Worm (Caenorhabditis elegans): ENCODE measurements around the gene pen-2.

Gene pen-2

ce11 chrIII:11353499-11353898, 10.4 kb downstream of the pen-2 start (continued):
- peak; percentile 10 for TF ChIP-seq hlh-11 (tag; optimal IDR thresholded peaks at IDR 0.05)
- no peak for TF ChIP-seq attf-4 (tag; optimal IDR thresholded peaks at IDR 0.05)
- TF ChIP-seq dmd-6 (GFP tag; IDR thresholded peaks at IDR 0.05), result peak; percentile 37; the same call in 1 of the 2 replicates
- TF ChIP-seq tra-1 (GFP tag; IDR thresholded peaks at IDR 0.05), result peak; percentile 56; the same call in 1 of the 2 replicates
- peak; percentile 33 for TF ChIP-seq hlh-30 (tag; optimal IDR thresholded peaks at IDR 0.05; ENCODE audit: insufficient read depth)
- TF ChIP-seq fos-1 (tag; optimal IDR thresholded peaks at IDR 0.05), result no peak
- 0 out of 2 replicates have a peak, but pooled peaks have one; percentile 59 for TF ChIP-seq dmd-8 (GFP tag; IDR thresholded peaks at IDR 0.05)
- no peak for TF ChIP-seq lin-29 (GFP tag; IDR thresholded peaks at IDR 0.05)
- peak; percentile 35 for TF ChIP-seq ces-1 (GFP tag; optimal IDR thresholded peaks at IDR 0.05)
- TF ChIP-seq arid-1 (GFP tag; conservative IDR thresholded peaks at IDR 0.05), result 0 out of 2 replicates have a peak, but pooled peaks have one; percentile 28
- peak; percentile 37 for TF ChIP-seq mep-1 (tag; optimal IDR thresholded peaks at IDR 0.05)
- TF ChIP-seq vab-7 (GFP tag; IDR thresholded peaks at IDR 0.05), result peak; percentile 69
- no peak for TF ChIP-seq Y105C5A.15 (GFP tag; IDR thresholded peaks at IDR 0.05)
- TF ChIP-seq Y48G9A.11 (GFP tag; IDR thresholded peaks at IDR 0.05), result peak; percentile 53; the same call in 1 of the 2 replicates
- no peak for TF ChIP-seq ZK546.5 (tag; optimal IDR thresholded peaks at IDR 0.05)
- TF ChIP-seq lin-15B (tag; optimal IDR thresholded peaks at IDR 0.05), result no peak
- TF ChIP-seq ztf-11 (tag; optimal IDR thresholded peaks at IDR 0.05), result no peak
- TF ChIP-seq mdt-29 (GFP tag; IDR thresholded peaks at IDR 0.05), result 0 out of 2 replicates have a peak, but pooled peaks have one; percentile 48
- TF ChIP-seq nhr-76 (tag; optimal IDR thresholded peaks at IDR 0.05), result no peak
- TF ChIP-seq unc-130 (GFP tag; optimal IDR thresholded peaks at IDR 0.05), result peak; percentile 16
- TF ChIP-seq lsy-2 (tag; optimal IDR thresholded peaks at IDR 0.05), result peak in 1 of 2 experiments; percentile 13

- TF ChIP-seq dve-1 (tag; optimal IDR thresholded peaks at IDR 0.05; ENCODE audit: insufficient read depth), result peak; percentile 10
- TF ChIP-seq egl-27 (tag; optimal IDR thresholded peaks at IDR 0.05), result no peak
- no peak for TF ChIP-seq attf-4 (tag; optimal IDR thresholded peaks at IDR 0.05)
- no peak for TF ChIP-seq ceh-28 (tag; optimal IDR thresholded peaks at IDR 0.05)
- peak; percentile 59 for TF ChIP-seq mxl-3 (GFP tag; optimal IDR thresholded peaks at IDR 0.05)
- TF ChIP-seq lin-15B (tag; optimal IDR thresholded peaks at IDR 0.05), result no peak
- TF ChIP-seq pqm-1 (tag; optimal IDR thresholded peaks at IDR 0.05), result no peak
- no peak for TF ChIP-seq spr-1 (tag; optimal IDR thresholded peaks at IDR 0.05)
- TF ChIP-seq R02D3.7 (tag; optimal IDR thresholded peaks at IDR 0.05), result no peak
- no peak for TF ChIP-seq egl-43 (GFP tag; IDR thresholded peaks at IDR 0.05)
- TF ChIP-seq daf-19 (GFP tag; conservative IDR thresholded peaks at IDR 0.05), result no peak
- TF ChIP-seq hlh-11 (tag; optimal IDR thresholded peaks at IDR 0.05), result peak; percentile 40
- no peak for TF ChIP-seq dmd-9 (GFP tag; IDR thresholded peaks at IDR 0.05)
- TF ChIP-seq F37D6.2 (tag; optimal IDR thresholded peaks at IDR 0.05), result no peak
- no peak for TF ChIP-seq saeg-2 (GFP tag; IDR thresholded peaks at IDR 0.05)
- no peak for TF ChIP-seq lin-38 (GFP tag; IDR thresholded peaks at IDR 0.05)
- no peak for TF ChIP-seq daf-16 (GFP tag; optimal IDR thresholded peaks at IDR 0.05)
- peak; percentile 31 for TF ChIP-seq daf-16 (tag; optimal IDR thresholded peaks at IDR 0.05)
- no peak for TF ChIP-seq arid-1 (GFP tag; conservative IDR thresholded peaks at IDR 0.05)
- TF ChIP-seq zfp-2 (tag; optimal IDR thresholded peaks at IDR 0.05), result no peak
- no peak for TF ChIP-seq ceh-20 (GFP tag; IDR thresholded peaks at IDR 0.05)
Observed at ce11 chrIII:11355758-11356323, 12.7 kb downstream of the pen-2 start.

- no peak for TF ChIP-seq dpl-1 (GFP tag; optimal IDR thresholded peaks at IDR 0.05)
- no peak for TF ChIP-seq mxl-2 (GFP tag; conservative IDR thresholded peaks at IDR 0.05)
- TF ChIP-seq tag-97 (GFP tag; IDR thresholded peaks at IDR 0.05), result no peak
- no peak for TF ChIP-seq hif-1 (tag; optimal IDR thresholded peaks at IDR 0.05)
- TF ChIP-seq unc-62 (GFP tag; optimal IDR thresholded peaks at IDR 0.05 in 1 of 2), result no peak
- no peak for TF ChIP-seq unc-62 (tag; optimal IDR thresholded peaks at IDR 0.05)
- no peak for TF ChIP-seq daf-19 (GFP tag; conservative IDR thresholded peaks at IDR 0.05)
- no peak for TF ChIP-seq aly-2 (tag; optimal IDR thresholded peaks at IDR 0.05)
- no peak for TF ChIP-seq set-16 (GFP tag; IDR thresholded peaks at IDR 0.05)
- no peak for TF ChIP-seq lin-38 (GFP tag; IDR thresholded peaks at IDR 0.05)
- no peak for TF ChIP-seq mep-1 (tag; optimal IDR thresholded peaks at IDR 0.05)
- TF ChIP-seq fos-1 (tag; optimal IDR thresholded peaks at IDR 0.05), result no peak
- no peak for TF ChIP-seq ztf-11 (tag; optimal IDR thresholded peaks at IDR 0.05)
- no peak for TF ChIP-seq F10B5.3 (tag; optimal IDR thresholded peaks at IDR 0.05)
- TF ChIP-seq saeg-2 (GFP tag; IDR thresholded peaks at IDR 0.05), result no peak
- TF ChIP-seq pqm-1 (tag; optimal IDR thresholded peaks at IDR 0.05), result peak; percentile 65
- TF ChIP-seq hmg-1.1 (GFP tag; IDR thresholded peaks at IDR 0.05), result no peak
Observed at ce11 chrIII:11357418-11357817, 14.3 kb downstream of the pen-2 start.

Data from whole organism, L4 larva.